Worm (Caenorhabditis elegans): ENCODE measurements around the gene tag-124.

The tag-124 gene

DNA sequence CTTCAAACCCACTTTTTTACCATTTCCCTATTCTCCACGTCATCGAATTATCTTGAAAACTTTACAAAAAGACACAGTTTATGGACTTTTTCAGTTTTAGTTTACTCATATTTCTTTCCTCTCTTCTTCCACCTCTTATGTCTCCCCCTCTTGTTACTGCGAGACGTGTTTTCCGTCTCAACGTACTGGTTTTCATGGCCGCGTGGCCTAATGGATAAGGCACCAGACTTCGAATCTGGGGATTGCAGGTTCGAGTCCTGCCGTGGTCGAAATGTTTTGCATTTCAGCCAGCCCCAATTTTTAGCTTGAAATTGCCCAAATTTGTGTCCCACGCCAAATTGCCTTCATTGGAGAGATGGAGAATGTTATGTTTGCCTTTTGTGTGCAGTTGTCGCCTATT lies 25.0 kb upstream of the tag-124 start (continued):
- TF ChIP-seq T26A8.4 (GFP tag; IDR thresholded peaks at IDR 0.05) (peak; percentile 65; the same call in 1 of the 2 replicates), duxl-1 (tag; optimal IDR thresholded peaks at IDR 0.05; ENCODE audit: poor library complexity) (peak; percentile 59), mdt-29 (GFP tag; IDR thresholded peaks at IDR 0.05) (peak; percentile 68; the same call in 1 of the 2 replicates), unc-130 (GFP tag; optimal IDR thresholded peaks at IDR 0.05) (peak; percentile 63), lsy-2 (tag; optimal IDR thresholded peaks at IDR 0.05) (peak in 1 of 2 experiments; percentile 29), nhr-6 (tag; optimal IDR thresholded peaks at IDR 0.05) (peak; percentile 14), T20F7.1 (GFP tag; optimal IDR thresholded peaks at IDR 0.05) (peak; percentile 78), Y105C5A.15 (GFP tag; IDR thresholded peaks at IDR 0.05) (peak; percentile 79; the same call in 1 of the 2 replicates), hlh-30 (tag; optimal IDR thresholded peaks at IDR 0.05; ENCODE audit: insufficient read depth) (peak; percentile 54), F49E8.2 (tag; optimal IDR thresholded peaks at IDR 0.05; ENCODE audit: borderline replicate concordance) (peak; percentile 1), rbr-2 (tag; optimal IDR thresholded peaks at IDR 0.05) (peak; percentile 50), skn-1 (tag; optimal IDR thresholded peaks at IDR 0.05) (no peak), snpc-1.2 (GFP tag; IDR thresholded peaks at IDR 0.05) (peak; percentile 73), ztf-11 (tag; optimal IDR thresholded peaks at IDR 0.05) (no peak), lin-38 (GFP tag; IDR thresholded peaks at IDR 0.05) (peak; percentile 74), daf-19 (GFP tag; conservative IDR thresholded peaks at IDR 0.05) (no peak), nhr-77 (tag; optimal IDR thresholded peaks at IDR 0.05) (no peak), mxl-3 (GFP tag; optimal IDR thresholded peaks at IDR 0.05) (peak; percentile 64), lin-13 (GFP tag; optimal IDR thresholded peaks at IDR 0.05) (peak; percentile 5), lin-29 (GFP tag; IDR thresholded peaks at IDR 0.05) (0 out of 2 replicates have a peak, but pooled peaks have one; percentile 27), cey-2 (tag; optimal IDR thresholded peaks at IDR 0.05; ENCODE audit: borderline replicate concordance, insufficient read depth) (no peak), set-16 (GFP tag; IDR thresholded peaks at IDR 0.05) (peak; percentile 20; the same call in 1 of the 2 replicates), nhr-42 (GFP tag; IDR thresholded peaks at IDR 0.05) (no peak), Y48G9A.11 (GFP tag; IDR thresholded peaks at IDR 0.05) (peak; percentile 90), dmd-9 (GFP tag; IDR thresholded peaks at IDR 0.05) (peak; percentile 57; the same call in 1 of the 2 replicates), dve-1 (tag; optimal IDR thresholded peaks at IDR 0.05; ENCODE audit: insufficient read depth) (peak; percentile 41), aha-1 (tag) (peak; percentile 98), nhr-237 (tag; optimal IDR thresholded peaks at IDR 0.05) (no peak), F44E2.7 (GFP tag; IDR thresholded peaks at IDR 0.05) (peak; percentile 85; the same call in 1 of the 2 replicates), ceh-32 (tag; optimal IDR thresholded peaks at IDR 0.05; ENCODE audit: poor library complexity) (no peak), arid-1 (GFP tag; conservative IDR thresholded peaks at IDR 0.05) (peak; percentile 84), zfp-2 (tag; optimal IDR thresholded peaks at IDR 0.05) (no peak), zip-11 (GFP tag; IDR thresholded peaks at IDR 0.05) (0 out of 2 replicates have a peak, but pooled peaks have one; percentile 42), mep-1 (tag; optimal IDR thresholded peaks at IDR 0.05) (peak; percentile 64), egl-43 (GFP tag; IDR thresholded peaks at IDR 0.05) (peak; percentile 96), dmd-6 (GFP tag; IDR thresholded peaks at IDR 0.05) (peak; percentile 67), saeg-2 (GFP tag; IDR thresholded peaks at IDR 0.05) (0 out of 2 replicates have a peak, but pooled peaks have one; percentile 46), Y5F2A.4 (GFP tag; optimal IDR thresholded peaks at IDR 0.05) (no peak), daf-12 (tag; optimal IDR thresholded peaks at IDR 0.05) (no peak), nhr-76 (tag; optimal IDR thresholded peaks at IDR 0.05) (no peak), zfp-3 (GFP tag; conservative IDR thresholded peaks at IDR 0.05) (peak; percentile 49; the same call in 1 of the 2 replicates), sdz-12 (GFP tag; optimal IDR thresholded peaks at IDR 0.05) (peak; percentile 69), madf-9 (GFP tag; conservative IDR thresholded peaks at IDR 0.05) (peak; percentile 80), spr-1 (tag; optimal IDR thresholded peaks at IDR 0.05) (peak; percentile 70), D1046.2 (GFP tag; IDR thresholded peaks at IDR 0.05) (peak; percentile 85), ZK546.5 (tag; optimal IDR thresholded peaks at IDR 0.05) (no peak), jun-1 (tag; optimal IDR thresholded peaks at IDR 0.05) (no peak), gei-8 (GFP tag; optimal IDR thresholded peaks at IDR 0.05) (peak; percentile 53), lin-39 (tag; optimal IDR thresholded peaks at IDR 0.05) (no peak), lim-7 (GFP tag; IDR thresholded peaks at IDR 0.05) (peak; percentile 97)

Data from whole organism, L4 larva.